Worm (Caenorhabditis elegans): ENCODE measurements around the gene gadr-4.

gadr-4 gene

DNA sequence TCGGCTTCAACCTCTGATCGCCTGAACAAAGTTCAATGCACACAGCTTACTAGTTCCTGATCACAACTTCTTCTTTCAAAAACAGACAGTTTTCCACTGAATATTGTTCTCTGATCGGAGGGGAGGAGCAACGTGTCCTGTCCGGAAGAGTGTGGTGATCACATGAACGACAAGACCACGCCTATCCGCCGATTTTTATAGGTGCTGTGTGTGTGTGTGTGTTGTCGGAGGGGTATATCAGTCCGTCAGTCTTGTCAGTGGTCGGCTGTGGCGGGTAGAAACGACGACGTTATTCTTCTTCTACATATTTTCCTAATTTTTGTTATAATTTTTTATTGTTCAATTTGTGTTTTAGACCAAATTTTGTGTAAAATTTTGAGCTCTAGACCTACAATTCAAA is 28.4 kb upstream of the gadr-4 start (continued):
- TF ChIP-seq skn-1 (tag; optimal IDR thresholded peaks at IDR 0.05): no peak
- no peak for TF ChIP-seq dmd-8 (GFP tag; IDR thresholded peaks at IDR 0.05)
- no peak for TF ChIP-seq ZK546.5 (tag; optimal IDR thresholded peaks at IDR 0.05)
- no peak for TF ChIP-seq spr-3 (GFP tag; optimal IDR thresholded peaks at IDR 0.05)
- peak; percentile 56 for TF ChIP-seq nhr-48 (tag; optimal IDR thresholded peaks at IDR 0.05)
- TF ChIP-seq nhr-102 (tag; optimal IDR thresholded peaks at IDR 0.05): no peak
- peak; percentile 82 for TF ChIP-seq hlh-30 (tag; optimal IDR thresholded peaks at IDR 0.05; ENCODE audit: insufficient read depth)
- no peak for TF ChIP-seq aly-2 (tag; optimal IDR thresholded peaks at IDR 0.05)
- no peak for TF ChIP-seq daf-12 (tag; optimal IDR thresholded peaks at IDR 0.05)
- TF ChIP-seq nhr-77 (tag; optimal IDR thresholded peaks at IDR 0.05): peak; percentile 39
- no peak for TF ChIP-seq Y75B8A.6 (GFP tag; IDR thresholded peaks at IDR 0.05)
- TF ChIP-seq dmd-6 (GFP tag; IDR thresholded peaks at IDR 0.05): peak; percentile 51; the same call in 1 of the 2 replicates
- no peak for TF ChIP-seq hmg-1.1 (GFP tag; IDR thresholded peaks at IDR 0.05)
- no peak for TF ChIP-seq Y48G9A.11 (GFP tag; IDR thresholded peaks at IDR 0.05)
- TF ChIP-seq nhr-28 (tag; optimal IDR thresholded peaks at IDR 0.05): peak; percentile 73
- no peak for TF ChIP-seq ceh-28 (tag; optimal IDR thresholded peaks at IDR 0.05)
- TF ChIP-seq mxl-3 (GFP tag; optimal IDR thresholded peaks at IDR 0.05): peak; percentile 88
- TF ChIP-seq F10B5.3 (tag; optimal IDR thresholded peaks at IDR 0.05): no peak
- TF ChIP-seq hlh-11 (tag; optimal IDR thresholded peaks at IDR 0.05): peak; percentile 73
- TF ChIP-seq lim-7 (GFP tag; IDR thresholded peaks at IDR 0.05): no peak
- peak; percentile 1 for TF ChIP-seq ama-1 (optimal IDR thresholded peaks at IDR 0.05)
- TF ChIP-seq F44E2.7 (GFP tag; IDR thresholded peaks at IDR 0.05): no peak
- TF ChIP-seq fkh-10 (GFP tag; optimal IDR thresholded peaks at IDR 0.05): no peak
- TF ChIP-seq pha-4 (GFP tag; IDR thresholded peaks at IDR 0.05): no peak
- TF ChIP-seq pha-4 (tag; optimal IDR thresholded peaks at IDR 0.05): no peak
- no peak for TF ChIP-seq mep-1 (tag; optimal IDR thresholded peaks at IDR 0.05)
- no peak for TF ChIP-seq zip-2 (tag; optimal IDR thresholded peaks at IDR 0.05)
- no peak for TF ChIP-seq lin-29 (GFP tag; IDR thresholded peaks at IDR 0.05)
- TF ChIP-seq nhr-41 (GFP tag; IDR thresholded peaks at IDR 0.05): no peak

DNA sequence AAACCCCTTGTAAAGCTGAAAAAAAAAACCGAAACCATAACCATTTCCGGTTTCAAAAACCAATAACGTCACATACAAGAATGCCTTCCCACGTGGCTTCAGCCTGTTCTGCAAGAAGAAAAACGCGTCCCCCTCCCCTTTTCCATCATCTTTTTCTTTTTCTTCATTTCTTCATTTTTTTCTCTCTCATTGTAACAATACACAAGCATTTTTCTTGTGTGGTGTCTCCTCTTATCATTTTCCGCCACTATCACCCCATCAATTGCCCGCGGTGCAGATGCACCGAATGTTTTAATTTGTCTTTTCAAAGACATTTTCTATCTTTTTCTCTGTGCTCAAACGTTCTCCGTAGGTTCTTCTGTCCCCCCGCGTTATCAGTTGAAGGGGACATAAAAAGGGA is 26.8 kb upstream of the gadr-4 start:
- TF ChIP-seq mes-2 (tag; optimal IDR thresholded peaks at IDR 0.05; ENCODE audit: poor library complexity, severe bottlenecking) (peak; percentile 41), lin-15B (tag; optimal IDR thresholded peaks at IDR 0.05) (no peak), unc-62 (GFP tag; optimal IDR thresholded peaks at IDR 0.05 in 1 of 2) (peak; percentile 7 to 72), unc-62 (tag; optimal IDR thresholded peaks at IDR 0.05) (no peak), dmd-8 (GFP tag; IDR thresholded peaks at IDR 0.05) (no peak), hif-1 (tag; optimal IDR thresholded peaks at IDR 0.05) (peak in 1 of 2 experiments; percentile 37), daf-16 (GFP tag; optimal IDR thresholded peaks at IDR 0.05) (peak; percentile 4 to 25), daf-16 (tag; optimal IDR thresholded peaks at IDR 0.05) (peak; percentile 89), duxl-1 (tag; optimal IDR thresholded peaks at IDR 0.05; ENCODE audit: poor library complexity) (peak; percentile 45), attf-4 (tag; optimal IDR thresholded peaks at IDR 0.05) (no peak), ceh-20 (GFP tag; IDR thresholded peaks at IDR 0.05) (peak; percentile 78), unc-39 (tag; optimal IDR thresholded peaks at IDR 0.05) (no peak), lsy-2 (tag; optimal IDR thresholded peaks at IDR 0.05) (peak in 1 of 2 experiments; percentile 67), cey-2 (tag; optimal IDR thresholded peaks at IDR 0.05; ENCODE audit: borderline replicate concordance, insufficient read depth) (peak; percentile 82), ctbp-1 (GFP tag; IDR thresholded peaks at IDR 0.05) (0 out of 2 replicates have a peak, but pooled peaks have one; percentile 18), hlh-30 (tag; optimal IDR thresholded peaks at IDR 0.05; ENCODE audit: insufficient read depth) (peak; percentile 63), pqm-1 (tag; optimal IDR thresholded peaks at IDR 0.05) (peak; percentile 95), lin-13 (GFP tag; optimal IDR thresholded peaks at IDR 0.05) (peak; percentile 37), nhr-28 (tag; optimal IDR thresholded peaks at IDR 0.05) (peak; percentile 98), nhr-76 (tag; optimal IDR thresholded peaks at IDR 0.05) (peak; percentile 80), mxl-3 (GFP tag; optimal IDR thresholded peaks at IDR 0.05) (peak; percentile 98), php-3 (GFP tag; IDR thresholded peaks at IDR 0.05) (peak; percentile 77), nhr-77 (tag; optimal IDR thresholded peaks at IDR 0.05) (peak; percentile 95), zip-2 (tag; optimal IDR thresholded peaks at IDR 0.05) (no peak), F44E2.7 (GFP tag; IDR thresholded peaks at IDR 0.05) (no peak), tra-1 (GFP tag; IDR thresholded peaks at IDR 0.05) (peak; percentile 91), nhr-48 (tag; optimal IDR thresholded peaks at IDR 0.05) (peak; percentile 99), pha-4 (GFP tag; IDR thresholded peaks at IDR 0.05) (no peak; the same call in 1 of the 2 replicates), pha-4 (tag; optimal IDR thresholded peaks at IDR 0.05) (no peak), gei-8 (GFP tag; optimal IDR thresholded peaks at IDR 0.05) (peak; percentile 89), hmg-1.1 (GFP tag; IDR thresholded peaks at IDR 0.05) (peak; percentile 24; the same call in 1 of the 2 replicates), hlh-11 (tag; optimal IDR thresholded peaks at IDR 0.05) (peak; percentile 96), rbr-2 (tag; optimal IDR thresholded peaks at IDR 0.05) (peak; percentile 13)
